Worm (Caenorhabditis elegans): Measurements from ENCODE around the gene pfd-5.

The pfd-5 gene

DNA sequence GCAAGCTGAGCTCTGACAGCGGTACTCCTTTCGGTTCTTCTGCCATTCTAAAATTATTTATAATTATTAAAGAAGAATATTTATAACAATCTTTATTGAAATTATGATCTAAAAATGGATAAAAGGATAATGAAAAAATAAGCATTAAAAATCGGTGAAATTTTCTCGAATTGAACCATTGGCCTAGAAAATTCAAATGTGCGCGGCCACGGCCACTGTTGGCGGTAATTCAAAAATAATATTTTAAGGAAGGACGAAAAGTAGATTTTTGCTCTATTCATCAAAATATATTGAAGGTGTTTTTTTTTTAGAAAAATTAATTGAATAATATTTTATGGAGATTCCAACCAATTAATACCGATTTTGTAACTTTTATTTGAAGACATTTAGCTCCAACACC lies at the start of gene pfd-5:
Gene pfd-5 (minus strand): TSS at position 47 of the 400 bp plus-strand sequence.
- TF ChIP-seq flt-1 (GFP tag; IDR thresholded peaks at IDR 0.05), result peak; percentile 84
- no peak for TF ChIP-seq med-1 (GFP tag; optimal IDR thresholded peaks at IDR 0.05; ENCODE audit: insufficient read depth)
- peak; percentile 52 for TF ChIP-seq cog-1 (tag; optimal IDR thresholded peaks at IDR 0.05)
- no peak; the same call in 1 of the 2 replicates for TF ChIP-seq T22C8.4 (GFP tag; IDR thresholded peaks at IDR 0.05)
- peak; percentile 74 for TF ChIP-seq ztf-23 (GFP tag; IDR thresholded peaks at IDR 0.05)
- no peak for TF ChIP-seq tab-1 (GFP tag; IDR thresholded peaks at IDR 0.05)
- peak; percentile 71; the same call in 1 of the 2 replicates for TF ChIP-seq klf-2 (GFP tag; conservative IDR thresholded peaks at IDR 0.05)

DNA sequence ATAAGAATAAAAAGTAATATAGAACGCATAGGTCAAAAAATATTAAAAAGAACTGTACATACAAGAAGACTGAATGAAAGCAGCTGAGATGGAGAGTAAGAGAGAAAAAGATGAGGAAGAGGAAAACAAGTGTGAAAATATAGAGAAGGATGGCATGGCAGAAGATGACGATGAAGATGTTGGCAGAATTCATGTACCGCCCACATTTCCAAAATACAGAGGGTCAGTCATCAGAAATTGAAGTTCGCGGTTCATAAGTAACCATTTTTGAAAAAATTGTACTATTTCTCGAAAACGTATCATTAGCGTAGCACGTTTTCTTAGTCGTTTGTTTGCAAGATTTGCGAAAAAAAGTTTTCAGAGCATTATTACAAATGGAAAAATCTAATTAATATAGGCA lies 49.1 kb upstream of the pfd-5 start, which contains the start of gene zmp-6:
Gene zmp-6 (minus strand): TSS at position 101 of the 400 bp plus-strand sequence.
- TF ChIP-seq ztf-23 (GFP tag; IDR thresholded peaks at IDR 0.05) (no peak), tab-1 (GFP tag; IDR thresholded peaks at IDR 0.05) (no peak), flt-1 (GFP tag; IDR thresholded peaks at IDR 0.05) (no peak), ztf-29 (GFP tag; IDR thresholded peaks at IDR 0.05) (no peak), T22C8.4 (GFP tag; IDR thresholded peaks at IDR 0.05) (no peak), med-1 (GFP tag; optimal IDR thresholded peaks at IDR 0.05; ENCODE audit: insufficient read depth) (no peak), cog-1 (tag; optimal IDR thresholded peaks at IDR 0.05) (no peak), ref-1 (GFP tag; conservative IDR thresholded peaks at IDR 0.05) (no peak), klf-2 (GFP tag; conservative IDR thresholded peaks at IDR 0.05) (no peak)

DNA sequence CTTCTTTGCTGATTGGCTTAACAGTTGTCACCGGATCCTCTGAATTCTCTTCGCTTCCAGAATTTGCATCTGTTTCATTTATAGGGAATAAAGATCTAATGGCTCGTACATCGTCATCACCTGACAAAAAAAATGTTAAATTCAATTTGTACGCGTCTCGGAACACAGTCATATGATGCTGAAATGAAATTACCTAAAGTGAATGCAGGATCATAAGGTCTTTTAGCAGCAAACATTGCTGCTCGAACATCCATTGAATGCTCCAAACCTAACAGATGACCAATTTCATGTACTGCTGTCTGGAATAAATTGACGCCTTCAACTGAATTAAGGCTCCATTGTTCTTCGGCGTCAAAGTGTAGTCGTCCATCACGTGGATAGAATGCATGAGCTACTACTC lies 47.7 kb upstream of the pfd-5 start:
- TF ChIP-seq ref-1 (GFP tag; conservative IDR thresholded peaks at IDR 0.05), result no peak
- TF ChIP-seq flt-1 (GFP tag; IDR thresholded peaks at IDR 0.05), result no peak
- no peak for TF ChIP-seq tab-1 (GFP tag; IDR thresholded peaks at IDR 0.05)
- TF ChIP-seq ztf-23 (GFP tag; IDR thresholded peaks at IDR 0.05), result no peak
- no peak for TF ChIP-seq ztf-29 (GFP tag; IDR thresholded peaks at IDR 0.05)
- TF ChIP-seq klf-2 (GFP tag; conservative IDR thresholded peaks at IDR 0.05), result no peak
- TF ChIP-seq med-1 (GFP tag; optimal IDR thresholded peaks at IDR 0.05; ENCODE audit: insufficient read depth), result no peak
- TF ChIP-seq T22C8.4 (GFP tag; IDR thresholded peaks at IDR 0.05), result no peak
- no peak for TF ChIP-seq cog-1 (tag; optimal IDR thresholded peaks at IDR 0.05)

DNA sequence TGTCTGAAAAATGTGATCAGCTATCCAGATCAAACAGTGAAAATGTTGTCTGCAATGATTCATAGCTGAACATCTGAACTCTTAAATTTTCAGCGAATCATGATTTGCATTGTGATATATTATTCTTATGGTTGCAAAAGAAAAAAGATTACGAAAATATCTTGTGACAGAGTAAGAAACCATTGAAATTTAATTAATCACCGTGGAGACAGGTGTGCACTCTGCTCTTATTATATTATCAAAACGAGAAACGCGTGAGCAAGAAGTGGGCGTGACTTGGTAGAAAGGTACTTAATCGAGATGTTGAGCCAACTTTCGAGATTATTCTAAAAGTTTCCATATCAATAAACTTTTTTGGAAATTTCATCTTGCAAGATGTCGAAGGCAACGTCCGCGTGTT lies 44.3 kb upstream of the pfd-5 start, which contains the start of gene osm-10:
Gene osm-10 (plus strand): TSS at position 293 of the 400 bp plus-strand sequence.
- TF ChIP-seq ztf-29 (GFP tag; IDR thresholded peaks at IDR 0.05) (no peak), ref-1 (GFP tag; conservative IDR thresholded peaks at IDR 0.05) (no peak), flt-1 (GFP tag; IDR thresholded peaks at IDR 0.05) (no peak), klf-2 (GFP tag; conservative IDR thresholded peaks at IDR 0.05) (no peak), ztf-23 (GFP tag; IDR thresholded peaks at IDR 0.05) (no peak), med-1 (GFP tag; optimal IDR thresholded peaks at IDR 0.05; ENCODE audit: insufficient read depth) (no peak), T22C8.4 (GFP tag; IDR thresholded peaks at IDR 0.05) (no peak), cog-1 (tag; optimal IDR thresholded peaks at IDR 0.05) (no peak), tab-1 (GFP tag; IDR thresholded peaks at IDR 0.05) (no peak)

DNA sequence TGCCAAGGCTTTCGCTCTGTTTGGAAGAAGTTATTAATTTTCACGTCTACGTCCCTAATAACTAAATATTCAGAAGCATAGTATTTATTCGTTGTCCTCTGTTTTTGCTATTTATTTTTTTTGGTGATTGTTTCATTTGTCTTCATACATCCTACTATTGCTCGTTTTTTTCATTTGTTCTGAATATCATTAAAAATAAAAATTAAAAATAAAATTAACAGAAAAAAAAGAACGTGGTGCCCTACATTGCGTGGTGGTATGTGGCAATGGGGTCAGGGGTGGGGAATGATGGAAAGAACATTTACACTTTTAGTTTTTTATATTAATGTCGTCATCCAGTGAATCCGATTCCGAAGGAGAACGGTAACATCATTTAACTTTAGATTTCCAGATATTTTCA lies 42.4 kb upstream of the pfd-5 start, which contains the start of gene ztf-31:
Gene ztf-31 (plus strand): TSS at position 301 of the 400 bp plus-strand sequence.
- no peak for TF ChIP-seq flt-1 (GFP tag; IDR thresholded peaks at IDR 0.05)

DNA sequence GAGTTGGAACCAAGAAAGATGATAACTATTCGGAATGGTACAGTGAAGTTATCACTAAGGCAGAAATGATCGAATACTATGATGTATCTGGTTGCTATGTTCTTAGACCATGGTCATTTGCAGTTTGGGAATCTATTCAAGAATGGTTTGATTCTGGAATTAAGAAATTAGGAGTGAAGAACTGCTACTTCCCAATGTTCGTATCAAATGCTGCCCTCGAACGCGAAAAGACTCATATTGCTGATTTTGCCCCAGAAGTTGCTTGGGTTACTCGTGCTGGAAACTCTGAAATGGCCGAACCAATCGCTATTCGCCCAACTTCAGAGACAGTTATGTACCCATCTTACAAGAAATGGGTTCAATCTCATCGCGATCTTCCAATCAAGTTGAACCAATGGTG lies 40.7 kb upstream of the pfd-5 start:
- TF ChIP-seq klf-2 (GFP tag; conservative IDR thresholded peaks at IDR 0.05) (no peak), ref-1 (GFP tag; conservative IDR thresholded peaks at IDR 0.05) (no peak), T22C8.4 (GFP tag; IDR thresholded peaks at IDR 0.05) (no peak), med-1 (GFP tag; optimal IDR thresholded peaks at IDR 0.05; ENCODE audit: insufficient read depth) (no peak), tab-1 (GFP tag; IDR thresholded peaks at IDR 0.05) (no peak), ztf-23 (GFP tag; IDR thresholded peaks at IDR 0.05) (no peak), cog-1 (tag; optimal IDR thresholded peaks at IDR 0.05) (no peak), ztf-29 (GFP tag; IDR thresholded peaks at IDR 0.05) (no peak), flt-1 (GFP tag; IDR thresholded peaks at IDR 0.05) (no peak)

DNA sequence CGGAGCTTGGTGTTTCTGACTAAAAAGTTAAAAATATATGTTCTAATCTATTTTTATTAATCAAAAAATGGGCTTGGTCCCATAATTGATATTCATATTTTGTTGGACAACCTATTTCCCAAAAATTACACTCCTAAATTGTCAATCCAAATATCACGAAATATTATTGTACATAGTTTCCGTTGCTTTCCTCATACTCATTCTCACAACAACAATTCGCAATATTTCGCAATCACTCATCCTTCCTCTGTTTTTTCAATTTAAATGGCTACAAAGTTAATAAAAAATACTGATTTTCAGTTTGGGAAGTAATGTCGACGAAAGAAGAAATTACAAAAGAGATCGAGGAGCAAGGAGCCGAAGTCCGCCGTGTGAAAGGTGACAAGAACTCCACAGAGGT lies 40.0 kb upstream of the pfd-5 start, which contains the start of gene pars-1:
Gene pars-1 (plus strand): TSS at position 301 of the 400 bp plus-strand sequence.
- no peak for TF ChIP-seq klf-2 (GFP tag; conservative IDR thresholded peaks at IDR 0.05)
- TF ChIP-seq ztf-29 (GFP tag; IDR thresholded peaks at IDR 0.05), result no peak
- no peak for TF ChIP-seq med-1 (GFP tag; optimal IDR thresholded peaks at IDR 0.05; ENCODE audit: insufficient read depth)
- TF ChIP-seq T22C8.4 (GFP tag; IDR thresholded peaks at IDR 0.05), result no peak
- TF ChIP-seq tab-1 (GFP tag; IDR thresholded peaks at IDR 0.05), result no peak
- no peak for TF ChIP-seq flt-1 (GFP tag; IDR thresholded peaks at IDR 0.05)
- TF ChIP-seq ztf-23 (GFP tag; IDR thresholded peaks at IDR 0.05), result no peak
- no peak for TF ChIP-seq ref-1 (GFP tag; conservative IDR thresholded peaks at IDR 0.05)
- no peak for TF ChIP-seq cog-1 (tag; optimal IDR thresholded peaks at IDR 0.05)

DNA sequence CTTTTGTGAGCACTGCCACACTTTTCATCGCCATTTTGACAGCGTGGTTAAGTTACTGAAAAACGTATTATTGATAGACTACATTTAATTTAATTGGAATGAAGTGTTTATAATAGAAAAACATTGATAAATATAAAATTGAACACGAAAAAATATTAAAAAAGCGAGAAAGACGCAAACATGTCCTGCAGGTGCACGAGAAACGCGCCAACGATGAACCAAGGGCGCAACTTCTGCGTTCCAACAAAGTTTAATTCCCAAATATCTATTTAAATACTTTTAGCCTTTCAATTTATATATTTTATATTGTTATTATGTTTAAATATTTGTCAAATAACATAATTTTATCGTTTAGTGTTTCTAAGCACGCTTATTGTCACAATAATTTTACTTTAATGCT lies 35.5 kb upstream of the pfd-5 start, which contains the start of gene ndus-8:
Gene ndus-8 (minus strand): TSS at position 55 of the 400 bp plus-strand sequence.
- no peak for TF ChIP-seq med-1 (GFP tag; optimal IDR thresholded peaks at IDR 0.05; ENCODE audit: insufficient read depth)
- peak; percentile 21 for TF ChIP-seq cog-1 (tag; optimal IDR thresholded peaks at IDR 0.05)
- no peak for TF ChIP-seq ref-1 (GFP tag; conservative IDR thresholded peaks at IDR 0.05)
- TF ChIP-seq ztf-29 (GFP tag; IDR thresholded peaks at IDR 0.05), result no peak

DNA sequence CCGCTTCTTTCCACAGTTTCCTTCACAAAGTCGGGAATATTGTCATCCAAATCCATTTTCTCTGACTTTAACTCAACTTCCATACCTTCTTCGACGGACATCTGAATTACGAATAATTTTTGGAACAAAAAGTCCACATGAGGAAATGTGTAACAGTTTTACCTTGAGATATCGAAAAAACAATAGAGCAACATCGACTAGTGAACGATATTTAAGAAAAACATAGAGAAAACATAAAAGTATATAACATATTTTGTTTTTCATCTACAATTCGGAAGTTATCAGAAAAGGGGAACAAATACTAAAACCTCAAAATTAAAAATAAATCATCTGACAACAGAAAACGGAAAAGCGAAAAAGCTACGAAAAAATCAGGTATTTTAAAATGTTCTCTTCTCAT lies 34.1 kb upstream of the pfd-5 start, which contains the start of gene adr-2:
Gene adr-2 (minus strand): TSS at position 101 of the 400 bp plus-strand sequence.
- TF ChIP-seq ztf-29 (GFP tag; IDR thresholded peaks at IDR 0.05) (no peak), klf-2 (GFP tag; conservative IDR thresholded peaks at IDR 0.05) (no peak), ztf-23 (GFP tag; IDR thresholded peaks at IDR 0.05) (no peak), ref-1 (GFP tag; conservative IDR thresholded peaks at IDR 0.05) (no peak), flt-1 (GFP tag; IDR thresholded peaks at IDR 0.05) (no peak), cog-1 (tag; optimal IDR thresholded peaks at IDR 0.05) (no peak), med-1 (GFP tag; optimal IDR thresholded peaks at IDR 0.05; ENCODE audit: insufficient read depth) (no peak), tab-1 (GFP tag; IDR thresholded peaks at IDR 0.05) (no peak), T22C8.4 (GFP tag; IDR thresholded peaks at IDR 0.05) (no peak)

DNA sequence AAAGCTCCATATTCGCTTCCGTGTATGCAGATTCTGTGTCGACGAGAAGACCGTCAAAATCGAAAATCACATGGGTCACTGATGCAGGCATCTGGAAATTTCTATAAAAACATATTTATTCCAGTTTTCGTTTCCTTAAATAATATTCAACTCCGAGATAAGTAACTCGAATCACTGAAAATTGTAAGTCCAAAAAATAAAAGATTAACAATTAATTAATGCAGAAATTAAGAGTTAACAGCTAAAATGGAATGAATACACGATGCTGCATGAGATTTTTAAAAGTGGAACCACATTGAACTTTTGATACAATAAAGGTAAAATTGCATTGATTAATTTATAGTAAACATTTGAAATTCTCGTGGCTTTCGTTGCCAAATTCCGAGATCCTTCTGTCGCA lies 32.2 kb upstream of the pfd-5 start, which contains the start of gene R151.10:
Gene R151.10 (minus strand): TSS at position 101 of the 400 bp plus-strand sequence.
- TF ChIP-seq T22C8.4 (GFP tag; IDR thresholded peaks at IDR 0.05), result no peak
- no peak for TF ChIP-seq med-1 (GFP tag; optimal IDR thresholded peaks at IDR 0.05; ENCODE audit: insufficient read depth)
- TF ChIP-seq flt-1 (GFP tag; IDR thresholded peaks at IDR 0.05), result no peak
- TF ChIP-seq klf-2 (GFP tag; conservative IDR thresholded peaks at IDR 0.05), result no peak
- no peak for TF ChIP-seq cog-1 (tag; optimal IDR thresholded peaks at IDR 0.05)

Measured in whole organism, midembryonic.